Fruit fly (Drosophila melanogaster) whole organism: ENCODE measurements around the gene CG5808.

ENCODE experiments used
- CG8478 ChIP-seq: fragments of >200 bp; optimal IDR thresholded peaks from 2 replicates; lab custom pipeline; 2018; ENCODE audit warnings: inconsistent platforms
- Dll ChIP-seq: fragments of >200 bp; optimal IDR thresholded peaks from 2 replicates; lab custom pipeline; 2017
- EcR ChIP-seq, 2 experiments: fragments of >200 bp; optimal IDR thresholded peaks; 2 replicates each; lab custom pipeline; 2017; ENCODE audit warnings: missing biosample characterization in 2 of 2, missing genetic modification characterization in 2 of 2, missing genetic modification reagents in 2 of 2
- pan ChIP-seq: fragments of >200 bp; optimal IDR thresholded peaks from 2 replicates; lab custom pipeline; 2017
- usp ChIP-seq: fragments of >200 bp; optimal IDR thresholded peaks from 2 replicates; lab custom pipeline; 2017; ENCODE audit warnings: missing biosample characterization, missing genetic modification characterization, mixed read lengths

DNA sequence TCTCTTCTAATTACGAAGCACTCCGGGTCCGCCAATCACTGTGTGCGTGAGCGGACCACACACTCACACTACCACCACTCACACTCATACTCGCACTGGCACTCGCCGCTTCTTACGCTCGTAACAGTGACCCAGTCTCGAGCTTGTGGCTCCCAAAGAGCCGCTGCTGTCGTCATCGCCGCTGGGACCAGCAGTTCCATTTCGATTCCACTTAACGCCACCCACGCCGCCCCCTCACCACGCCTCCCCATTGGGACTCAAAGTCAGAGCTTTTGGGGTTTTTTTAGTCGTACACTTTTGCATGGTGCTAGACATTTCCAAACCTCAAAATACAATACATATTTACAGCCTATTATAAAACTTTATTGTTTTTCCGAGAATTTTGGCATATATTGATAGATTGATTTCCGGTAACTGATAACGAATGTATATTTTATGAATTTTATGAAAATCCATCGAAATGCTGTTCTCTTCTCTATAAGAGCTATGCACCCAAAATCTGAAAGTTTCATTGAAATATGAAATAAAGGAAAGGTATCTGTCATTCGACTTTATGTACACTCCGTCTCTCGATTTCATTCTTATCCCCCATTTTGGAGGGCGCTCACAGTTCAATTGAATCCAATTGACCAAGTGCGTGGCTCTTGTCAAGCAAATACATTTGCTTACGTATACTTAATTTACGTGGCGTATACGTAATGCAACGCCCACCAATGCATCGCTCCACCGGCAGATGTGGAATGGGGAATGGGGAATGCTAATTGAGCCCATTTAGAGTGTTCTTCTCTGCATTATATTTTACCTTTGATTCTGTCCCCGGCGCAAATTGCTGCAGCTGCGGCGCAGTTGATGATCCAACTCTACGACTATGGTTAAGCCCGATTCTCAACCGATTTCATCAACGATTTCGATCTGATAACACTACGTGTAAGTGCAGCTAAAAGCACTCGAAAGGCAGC is 45.3 kb downstream of the CG5808 start, which contains the start of gene CG42331:
- no peak for TF ChIP-seq CG8478 (lab: Kevin White, UChicago)
- no peak for TF ChIP-seq usp (GFP tag; lab: Kevin White, UChicago)
- TF ChIP-seq pan (lab: Kevin White, UChicago) = no peak
- TF ChIP-seq EcR (GFP tag; optimal IDR thresholded peaks at IDR 0.05; lab: Kevin White, UChicago) = no peak
- no peak for TF ChIP-seq Dll (lab: Kevin White, UChicago)
